Fruit fly (Drosophila melanogaster) whole organism, embryonic: ENCODE measurements around the gene tw.

ENCODE experiments used
- Bgb ChIP-seq: fragments of 200-800 bp; sonication (Bioruptor generic); IDR thresholded peaks from 2 replicates; pipeline ENCODE4 v1.3.6; 2022; ENCODE audit warnings: missing biosample characterization, missing genetic modification characterization; ENCODE audit not compliant: partially characterized antibody
- CG10147 ChIP-seq: fragments of 200-800 bp; sonication (Bioruptor generic); optimal IDR thresholded peaks from 2 replicates; lab custom pipeline; 2019; ENCODE audit warnings: missing biosample characterization, mild to moderate bottlenecking, missing genetic modification characterization, moderate library complexity
- CG10209 ChIP-seq: fragments of 200-800 bp; sonication (Bioruptor generic); optimal IDR thresholded peaks from 3 replicates; lab custom pipeline; 2017; ENCODE audit warnings: missing biosample characterization, mild to moderate bottlenecking, missing genetic modification characterization, missing genetic modification reagents
- CG10274 ChIP-seq: fragments of 200-800 bp; sonication (Bioruptor generic); optimal IDR thresholded peaks from 3 replicates; lab custom pipeline; 2017; ENCODE audit warnings: missing biosample characterization, mild to moderate bottlenecking, missing genetic modification characterization
- CG12769 ChIP-seq: fragments of 200-800 bp; sonication (Bioruptor generic); optimal IDR thresholded peaks from 2 replicates; lab custom pipeline; 2019; ENCODE audit warnings: missing biosample characterization, mild to moderate bottlenecking, missing genetic modification characterization, moderate library complexity
- CG14860 ChIP-seq: fragments of 200-800 bp; sonication (Bioruptor generic); IDR thresholded peaks from 3 replicates; pipeline ENCODE4 v1.3.6; 2022; ENCODE audit warnings: missing biosample characterization, missing genetic modification characterization; ENCODE audit not compliant: partially characterized antibody
- CG17359 ChIP-seq: fragments of 200-800 bp; sonication (Bioruptor generic); optimal IDR thresholded peaks from 3 replicates; lab custom pipeline; 2018; ENCODE audit warnings: missing biosample characterization, mild to moderate bottlenecking, missing genetic modification characterization, moderate library complexity
- CG2120 ChIP-seq: fragments of 200-800 bp; sonication (Bioruptor generic); optimal IDR thresholded peaks from 3 replicates; lab custom pipeline; 2016; ENCODE audit warnings: missing biosample characterization, missing genetic modification characterization
- CG2129 ChIP-seq: fragments of 200-800 bp; sonication (Bioruptor generic); IDR thresholded peaks from 2 replicates; pipeline ENCODE4 v1.3.6; 2022; ENCODE audit warnings: missing biosample characterization, missing genetic modification characterization; ENCODE audit not compliant: partially characterized antibody
- CG3065 ChIP-seq: fragments of 200-800 bp; sonication (Bioruptor generic); optimal IDR thresholded peaks from 2 replicates; lab custom pipeline; 2016; ENCODE audit warnings: missing biosample characterization, missing genetic modification characterization
- CG3847 ChIP-seq: fragments of 200-800 bp; sonication (Bioruptor generic); IDR thresholded peaks from 2 replicates; pipeline ENCODE4 v1.3.6; 2022; ENCODE audit warnings: missing biosample characterization, missing genetic modification characterization
- CG4328 ChIP-seq: fragments of 200-800 bp; sonication (Bioruptor generic); optimal IDR thresholded peaks from 3 replicates; lab custom pipeline; 2017; ENCODE audit warnings: missing biosample characterization, missing genetic modification reagents, missing genetic modification characterization
- CG6254 ChIP-seq: fragments of 200-800 bp; sonication (Bioruptor generic); optimal IDR thresholded peaks from 3 replicates; lab custom pipeline; 2017; ENCODE audit warnings: mild to moderate bottlenecking, missing biosample characterization, missing genetic modification reagents, missing genetic modification characterization
- CG6791 ChIP-seq: fragments of 200-800 bp; sonication (Bioruptor generic); IDR thresholded peaks from 3 replicates; pipeline ENCODE4 v1.3.6; 2022; ENCODE audit warnings: missing biosample characterization, missing genetic modification characterization; ENCODE audit not compliant: partially characterized antibody
- CG8924 ChIP-seq: fragments of 200-800 bp; optimal IDR thresholded peaks from 3 replicates; lab custom pipeline; 2019; ENCODE audit warnings: missing biosample characterization, mild to moderate bottlenecking, missing genetic modification characterization, moderate library complexity
- CrebB ChIP-seq: fragments of 200-800 bp; sonication (Bioruptor generic); optimal IDR thresholded peaks from 3 replicates; lab custom pipeline; 2018; ENCODE audit warnings: missing biosample characterization, mild to moderate bottlenecking, missing genetic modification characterization
- Dip2 ChIP-seq: fragments of 200-800 bp; sonication (Bioruptor generic); IDR thresholded peaks from 2 replicates; pipeline ENCODE4 v1.3.6; 2022; ENCODE audit warnings: missing biosample characterization, missing genetic modification characterization
- Doc3 ChIP-seq: fragments of 200-800 bp; sonication (Bioruptor generic); IDR thresholded peaks from 3 replicates; pipeline ENCODE4 v1.3.6; 2022; ENCODE audit warnings: missing biosample characterization, missing genetic modification characterization; ENCODE audit not compliant: partially characterized antibody
- Ets97D ChIP-seq: fragments of 200-800 bp; sonication (Bioruptor generic); optimal IDR thresholded peaks from 3 replicates; lab custom pipeline; 2016; ENCODE audit warnings: missing biosample characterization, missing genetic modification characterization
- H2.0 ChIP-seq: fragments of 200-800 bp; sonication (Bioruptor generic); IDR thresholded peaks from 2 replicates; pipeline ENCODE4 v1.3.6; 2022; ENCODE audit warnings: missing biosample characterization, missing genetic modification characterization
- Hand ChIP-seq: fragments of 200-800 bp; sonication (Bioruptor generic); optimal IDR thresholded peaks from 2 replicates; lab custom pipeline; 2017; ENCODE audit warnings: mild to moderate bottlenecking, missing biosample characterization, missing genetic modification reagents, missing genetic modification characterization
- Meics ChIP-seq: fragments of 200-800 bp; sonication (Bioruptor generic); optimal IDR thresholded peaks from 2 replicates; lab custom pipeline; 2017; ENCODE audit warnings: missing biosample characterization, mild to moderate bottlenecking, missing genetic modification characterization
- NC2β ChIP-seq: fragments of 200-800 bp; sonication (Bioruptor generic); optimal IDR thresholded peaks from 2 replicates; lab custom pipeline; 2016; ENCODE audit warnings: missing biosample characterization, missing genetic modification characterization
- Ptx1 ChIP-seq: fragments of 200-800 bp; sonication (Bioruptor generic); IDR thresholded peaks from 2 replicates; pipeline ENCODE4 v1.3.6; 2022; ENCODE audit warnings: missing biosample characterization, missing genetic modification characterization
- Rfx ChIP-seq: fragments of 200-800 bp; sonication (Bioruptor generic); IDR thresholded peaks from 2 replicates; pipeline ENCODE4 v1.3.6; 2022; ENCODE audit warnings: missing biosample characterization, missing genetic modification characterization
- Sry-δ ChIP-seq: fragments of 200-800 bp; sonication (Bioruptor generic); optimal IDR thresholded peaks from 2 replicates; lab custom pipeline; 2016; ENCODE audit warnings: missing biosample characterization, missing genetic modification characterization
- Taf1 ChIP-seq: fragments of 200-800 bp; sonication (Bioruptor generic); IDR thresholded peaks from 2 replicates; pipeline ENCODE4 v1.3.6; 2022; ENCODE audit warnings: missing biosample characterization, missing genetic modification characterization
- bcd ChIP-seq: fragments of 200-800 bp; sonication (Bioruptor generic); optimal IDR thresholded peaks from 2 replicates; lab custom pipeline; 2017; ENCODE audit warnings: missing biosample characterization, mild to moderate bottlenecking, missing genetic modification characterization
- corto ChIP-seq: fragments of 200-800 bp; sonication (Bioruptor generic); optimal IDR thresholded peaks from 2 replicates; lab custom pipeline; 2016; ENCODE audit warnings: missing biosample characterization, mild to moderate bottlenecking, missing genetic modification characterization, moderate library complexity
- cwo ChIP-seq: fragments of 200-800 bp; sonication (Bioruptor generic); optimal IDR thresholded peaks from 3 replicates; lab custom pipeline; 2017; ENCODE audit warnings: missing biosample characterization, missing genetic modification characterization, mild to moderate bottlenecking, moderate library complexity, missing genetic modification reagents
- gce ChIP-seq: fragments of 200-800 bp; sonication (Bioruptor generic); IDR thresholded peaks from 3 replicates; pipeline ENCODE4 v1.3.6; 2022; ENCODE audit warnings: missing biosample characterization, missing genetic modification characterization
- knrl ChIP-seq: fragments of 200-800 bp; sonication (Bioruptor generic); IDR thresholded peaks from 3 replicates; pipeline ENCODE4 v1.3.6; 2022; ENCODE audit warnings: missing biosample characterization, missing genetic modification characterization; ENCODE audit not compliant: partially characterized antibody
- nerfin-2 ChIP-seq: fragments of 200-800 bp; sonication (Bioruptor generic); IDR thresholded peaks from 2 replicates; pipeline ENCODE4 v1.3.6; 2022; ENCODE audit warnings: missing biosample characterization, missing genetic modification characterization; ENCODE audit not compliant: partially characterized antibody
- nom ChIP-seq: fragments of 200-800 bp; sonication (Bioruptor generic); optimal IDR thresholded peaks from 2 replicates; lab custom pipeline; 2017; ENCODE audit warnings: missing biosample characterization, missing genetic modification characterization, mild to moderate bottlenecking, moderate library complexity, missing genetic modification reagents
- oc ChIP-seq: fragments of 200-800 bp; sonication (Bioruptor generic); optimal IDR thresholded peaks from 2 replicates; lab custom pipeline; 2018; ENCODE audit warnings: missing biosample characterization, mild to moderate bottlenecking, missing genetic modification characterization, moderate library complexity
- prd ChIP-seq, 3 experiments: fragments of >200 bp in 2 of 3; fragments of 200-800 bp in 1 of 3; sonication (Bioruptor generic) in 1 of 3; optimal IDR thresholded peaks in 2 of 3; IDR thresholded peaks in 1 of 3; 2 replicates in 2 of 3; 3 replicates in 1 of 3; pipeline versions ENCODE4 v1.3.6 to Lab custom; 2017 to 2022; ENCODE audit warnings: missing biosample characterization in 1 of 3, missing genetic modification characterization in 1 of 3
- scrt ChIP-seq: fragments of 200-800 bp; sonication (Bioruptor generic); optimal IDR thresholded peaks from 2 replicates; lab custom pipeline; 2018; ENCODE audit warnings: missing biosample characterization, mild to moderate bottlenecking, missing genetic modification characterization, moderate library complexity
- slbo ChIP-seq: fragments of 200-800 bp; sonication (Bioruptor generic); IDR thresholded peaks from 2 replicates; pipeline ENCODE4 v1.3.6; 2022; ENCODE audit warnings: missing biosample characterization, missing genetic modification characterization
- slp2 ChIP-seq: fragments of 200-800 bp; sonication (Bioruptor generic); optimal IDR thresholded peaks from 2 replicates; lab custom pipeline; 2016; ENCODE audit warnings: missing biosample characterization, missing genetic modification characterization
- sob ChIP-seq: fragments of 200-800 bp; sonication (Bioruptor generic); IDR thresholded peaks from 2 replicates; pipeline ENCODE4 v1.3.6; 2022; ENCODE audit warnings: missing biosample characterization, missing genetic modification characterization
- tgo ChIP-seq: fragments of 200-800 bp; sonication (Bioruptor generic); IDR thresholded peaks from 3 replicates; pipeline ENCODE4 v1.3.6; 2022; ENCODE audit warnings: missing biosample characterization, missing genetic modification characterization
- tll ChIP-seq, 2 experiments: fragments of 200-800 bp in 1 of 2; fragments of >200 bp in 1 of 2; sonication (Bioruptor generic) in 1 of 2; optimal IDR thresholded peaks; 2 replicates each; lab custom pipeline; 2017 to 2019; ENCODE audit warnings: missing biosample characterization in 2 of 2, missing genetic modification characterization in 2 of 2, mild to moderate bottlenecking in 1 of 2, moderate library complexity in 1 of 2
- tup ChIP-seq: fragments of 200-800 bp; sonication (Bioruptor generic); optimal IDR thresholded peaks from 2 replicates; lab custom pipeline; 2016; ENCODE audit warnings: missing biosample characterization, mild to moderate bottlenecking, missing genetic modification characterization, moderate library complexity
- tx ChIP-seq: fragments of 200-800 bp; sonication (Bioruptor generic); optimal IDR thresholded peaks from 2 replicates; lab custom pipeline; 2016; ENCODE audit warnings: missing biosample characterization, missing genetic modification characterization
- usp ChIP-seq: fragments of >200 bp; optimal IDR thresholded peaks from 2 replicates; lab custom pipeline; 2017; ENCODE audit warnings: missing biosample characterization, missing genetic modification characterization
- zen2 ChIP-seq: fragments of 200-800 bp; sonication (Bioruptor generic); IDR thresholded peaks from 3 replicates; pipeline ENCODE4 v1.3.6; 2022; ENCODE audit warnings: missing biosample characterization, missing genetic modification characterization; ENCODE audit not compliant: partially characterized antibody
- zfh1 ChIP-seq: fragments of 200-800 bp; sonication (Bioruptor generic); IDR thresholded peaks from 3 replicates; pipeline ENCODE4 v1.3.6; 2022; ENCODE audit warnings: missing biosample characterization, missing genetic modification characterization

The tw gene

dm6 chrX:758892-759621, 25.5 kb upstream of the tw start, which contains the start of gene CG5273 (continued):
- TF ChIP-seq Dip2 (GFP tag; lab: Robert Waterston, UW): no peak
- TF ChIP-seq CG10274: no peak
- peak; percentile 36 for TF ChIP-seq CG2120 (GFP tag; lab: Kevin White, UChicago)
- TF ChIP-seq Taf1 (GFP tag; lab: Robert Waterston, UW): no peak
- TF ChIP-seq knrl: peak; percentile 81
- no peak for TF ChIP-seq tup (GFP tag; lab: Kevin White, UChicago)
- TF ChIP-seq CG10147: peak; percentile 7
- peak; percentile 6 for TF ChIP-seq cwo (GFP tag; lab: Kevin White, UChicago)
- TF ChIP-seq CG12769 (tag; lab: Kevin White, UChicago): peak; percentile 67
- TF ChIP-seq tx (GFP tag; lab: Kevin White, UChicago): peak; percentile 1
- TF ChIP-seq CG3065: no peak
- no peak for TF ChIP-seq corto
- no peak for TF ChIP-seq prd (optimal IDR thresholded peaks at IDR 0.05; lab: Kevin White, UChicago)
- peak; percentile 9; the same call in 1 of the 3 replicates for TF ChIP-seq prd (GFP tag; IDR thresholded peaks at IDR 0.05; lab: Robert Waterston, UW)
- TF ChIP-seq zen2 (GFP tag; lab: Robert Waterston, UW): peak; percentile 90
- peak; percentile 95 for TF ChIP-seq Ets97D
- TF ChIP-seq Rfx (GFP tag; lab: Robert Waterston, UW): peak; percentile 66
- peak; percentile 39 for TF ChIP-seq Sry-δ
- peak; percentile 97 for TF ChIP-seq CG6791 (GFP tag; lab: Robert Waterston, UW)
- peak; percentile 17 for TF ChIP-seq Meics (GFP tag; lab: Kevin White, UChicago)
- TF ChIP-seq slbo (GFP tag; lab: Robert Waterston, UW): peak; percentile 51
- TF ChIP-seq Bgb (GFP tag; lab: Robert Waterston, UW): peak; percentile 91
- TF ChIP-seq bcd (GFP tag; lab: Kevin White, UChicago): peak; percentile 1
- no peak for TF ChIP-seq usp (GFP tag; lab: Kevin White, UChicago)
- peak; percentile 61; the same call in 1 of the 2 replicates for TF ChIP-seq CG3847 (GFP tag; lab: Robert Waterston, UW)
- TF ChIP-seq Hand: no peak
- no peak for TF ChIP-seq tgo
- peak; percentile 1 for TF ChIP-seq CG10209 (GFP tag; lab: Kevin White, UChicago)
- peak; percentile 22; the same call in 1 of the 3 replicates for TF ChIP-seq zfh1 (GFP tag; lab: Robert Waterston, UW)
- no peak for TF ChIP-seq H2.0 (GFP tag; lab: Robert Waterston, UW)
- TF ChIP-seq CrebB (tag; lab: Kevin White, UChicago): peak; percentile 38
- TF ChIP-seq CG2129 (GFP tag; lab: Robert Waterston, UW): peak; percentile 99
- TF ChIP-seq nerfin-2: peak; percentile 74
- TF ChIP-seq CG6254 (GFP tag; lab: Kevin White, UChicago): peak; percentile 60
- peak in 1 of 2 experiments; percentile 79 for TF ChIP-seq tll (GFP tag; optimal IDR thresholded peaks at IDR 0.05; lab: Kevin White, UChicago)
- peak; percentile 23 for TF ChIP-seq CG4328 (GFP tag; lab: Kevin White, UChicago)
- peak; percentile 8 for TF ChIP-seq NC2β
- no peak for TF ChIP-seq slp2 (GFP tag; lab: Kevin White, UChicago)
- TF ChIP-seq Doc3: peak; percentile 98
- TF ChIP-seq CG14860 (GFP tag; lab: Robert Waterston, UW): peak; percentile 91
- no peak for TF ChIP-seq CG17359
- peak; percentile 37 for TF ChIP-seq nom (GFP tag; lab: Kevin White, UChicago)
- TF ChIP-seq oc: peak; percentile 11
- peak; percentile 20; the same call in 1 of the 2 replicates for TF ChIP-seq sob
- peak; percentile 31 for TF ChIP-seq CG8924 (tag; lab: Kevin White, UChicago)
- TF ChIP-seq gce (GFP tag; lab: Robert Waterston, UW): no peak
- TF ChIP-seq Ptx1: no peak
- peak; percentile 42 for TF ChIP-seq scrt (GFP tag; lab: Kevin White, UChicago)
